Worm (Caenorhabditis elegans): ENCODE data around the gene cest-4.

DNA sequence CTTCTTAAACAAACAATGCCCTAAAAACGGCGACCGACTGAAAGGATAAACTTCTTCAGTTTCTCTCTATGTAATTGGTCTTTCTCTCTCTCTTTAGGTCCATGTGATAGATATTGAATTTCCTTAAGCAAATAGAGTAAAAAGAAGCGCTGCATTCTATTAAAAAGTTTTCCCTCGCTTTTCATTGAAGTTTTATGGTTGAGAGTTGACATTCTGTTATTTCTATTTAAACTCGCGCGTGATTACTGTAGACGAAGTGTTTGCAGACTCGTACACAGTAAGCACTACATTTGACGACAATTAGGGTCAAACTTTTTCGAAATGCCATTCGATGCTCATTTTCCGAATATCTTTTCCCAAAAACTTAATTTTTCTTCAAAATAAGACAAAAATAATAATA is 25.0 kb downstream of the cest-4 start:
- TF ChIP-seq ama-1 (optimal IDR thresholded peaks at IDR 0.05) (no peak), F13C5.2 (tag; optimal IDR thresholded peaks at IDR 0.05) (no peak), aly-1 (tag; optimal IDR thresholded peaks at IDR 0.05) (no peak), hmbx-1 (tag; optimal IDR thresholded peaks at IDR 0.05) (no peak), flt-1 (GFP tag; IDR thresholded peaks at IDR 0.05) (no peak), hnd-1 (tag; optimal IDR thresholded peaks at IDR 0.05) (no peak), ceh-13 (GFP tag; optimal IDR thresholded peaks at IDR 0.05) (no peak), B0310.2 (tag; optimal IDR thresholded peaks at IDR 0.05) (no peak), tra-4 (tag; optimal IDR thresholded peaks at IDR 0.05) (no peak), sea-1 (GFP tag; conservative IDR thresholded peaks at IDR 0.05) (no peak)
